Worm (Caenorhabditis elegans): ENCODE measurements around the gene Y54F10BM.9.

Gene Y54F10BM.9

DNA sequence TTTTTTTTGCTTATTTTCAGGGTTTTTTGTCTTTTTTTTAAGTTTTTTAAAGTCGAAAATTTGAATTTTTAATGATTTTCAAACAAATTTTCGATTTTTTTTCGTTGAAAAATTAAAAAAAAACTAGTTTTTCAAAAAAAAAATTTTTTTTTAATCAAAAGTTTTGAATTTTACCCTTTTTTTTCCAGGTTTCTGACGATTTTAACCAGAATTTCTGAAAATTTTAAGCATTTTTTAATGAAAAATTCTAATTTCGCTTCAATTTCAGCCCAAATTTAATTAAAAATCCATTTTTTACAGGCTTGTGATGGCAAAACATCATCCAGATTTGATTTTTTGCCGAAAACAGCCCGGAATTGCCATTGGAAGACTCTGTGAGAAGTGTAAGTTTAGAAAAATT is 38.5 kb upstream of the Y54F10BM.9 start, which contains the start of gene phf-5:
Gene phf-5 (plus strand): TSS at position 301 of the 400 bp plus-strand sequence.
- TF ChIP-seq lin-40 (tag; optimal IDR thresholded peaks at IDR 0.05): no peak

DNA sequence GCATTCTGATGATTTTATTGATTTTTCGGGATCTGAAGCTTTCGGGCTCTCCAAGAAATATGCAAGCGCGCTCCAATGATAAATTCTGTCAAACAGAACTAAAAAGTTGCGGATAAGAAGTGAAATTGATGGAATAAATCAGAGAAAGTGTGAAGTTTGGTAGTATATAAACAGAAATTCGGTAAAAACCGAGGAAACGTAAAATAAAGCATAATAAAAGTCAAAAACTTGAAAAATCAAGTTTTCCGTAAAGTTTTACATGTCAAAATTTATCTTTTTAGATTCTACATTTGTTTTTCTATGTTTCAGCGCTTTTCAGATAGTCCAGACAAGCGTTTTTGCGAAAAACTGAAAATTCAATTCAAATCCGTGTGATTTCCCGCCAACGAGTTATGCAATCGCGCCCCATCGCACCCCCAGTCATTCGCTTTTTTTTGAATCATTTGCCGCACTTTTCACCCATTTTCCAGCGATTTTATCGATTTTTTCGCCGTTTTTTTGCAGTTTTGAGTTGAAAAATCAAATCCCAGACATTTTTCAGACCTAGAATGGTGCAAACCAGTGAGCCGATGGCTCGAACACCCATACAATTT is 26.4 kb upstream of the Y54F10BM.9 start, which contains the start of the genes Y54F10BM.13 and ppm-1.D:
Gene Y54F10BM.13 (minus strand): TSS at position 51 of the 593 bp plus-strand sequence.
Gene ppm-1.D (plus strand): TSS at position 540 of the 593 bp plus-strand sequence.
- TF ChIP-seq die-1 (tag; optimal IDR thresholded peaks at IDR 0.05): no peak
- no peak for TF ChIP-seq pha-4 (tag; optimal IDR thresholded peaks at IDR 0.05)
- TF ChIP-seq Y53G8AR.9 (GFP tag; conservative IDR thresholded peaks at IDR 0.05): no peak
- TF ChIP-seq zfh-2 (GFP tag; conservative IDR thresholded peaks at IDR 0.05): no peak
- peak; percentile 19; the same call in 1 of the 2 replicates for TF ChIP-seq madf-6 (GFP tag; IDR thresholded peaks at IDR 0.05)
- TF ChIP-seq bed-1 (GFP tag; IDR thresholded peaks at IDR 0.05): no peak
- TF ChIP-seq F33H1.4 (GFP tag; IDR thresholded peaks at IDR 0.05): no peak
- TF ChIP-seq snpc-1.3 (tag; optimal IDR thresholded peaks at IDR 0.05; ENCODE audit: insufficient read depth): no peak
- TF ChIP-seq dox-1 (GFP tag; IDR thresholded peaks at IDR 0.05): no peak
- no peak for TF ChIP-seq egrh-3 (GFP tag; IDR thresholded peaks at IDR 0.05)
- no peak for TF ChIP-seq F22D6.2 (tag; optimal IDR thresholded peaks at IDR 0.05)
- TF ChIP-seq ztf-18 (tag; optimal IDR thresholded peaks at IDR 0.05): no peak
- no peak for TF ChIP-seq F10E7.11 (tag; optimal IDR thresholded peaks at IDR 0.05)
- no peak for TF ChIP-seq hlh-12 (tag; optimal IDR thresholded peaks at IDR 0.05)
- TF ChIP-seq B0035.1 (tag; optimal IDR thresholded peaks at IDR 0.05): no peak
- TF ChIP-seq nhr-90 (tag; optimal IDR thresholded peaks at IDR 0.05): no peak
- no peak for TF ChIP-seq fkh-3 (tag; optimal IDR thresholded peaks at IDR 0.05)
- TF ChIP-seq C06A6.2 (GFP tag; conservative IDR thresholded peaks at IDR 0.05): no peak
- no peak for TF ChIP-seq ceh-58 (GFP tag; IDR thresholded peaks at IDR 0.05)
- no peak for TF ChIP-seq ceh-40 (GFP tag; IDR thresholded peaks at IDR 0.05)
- TF ChIP-seq rpc-1 (optimal IDR thresholded peaks at IDR 0.05): no peak
- TF ChIP-seq rpc-1 (tag; optimal IDR thresholded peaks at IDR 0.05): no peak
- no peak for TF ChIP-seq lag-1 (GFP tag; IDR thresholded peaks at IDR 0.05)
- no peak for TF ChIP-seq chd-7 (tag; optimal IDR thresholded peaks at IDR 0.05)
- no peak for TF ChIP-seq nhr-27 (tag; optimal IDR thresholded peaks at IDR 0.05)
- TF ChIP-seq sdz-38 (tag; optimal IDR thresholded peaks at IDR 0.05): no peak
- peak; percentile 89 for TF ChIP-seq mcd-1 (GFP tag; IDR thresholded peaks at IDR 0.05)
- no peak for TF ChIP-seq unc-62 (GFP tag; optimal IDR thresholded peaks at IDR 0.05)
- TF ChIP-seq akir-1 (GFP tag; optimal IDR thresholded peaks at IDR 0.05): no peak
- no peak for TF ChIP-seq K11D2.4 (GFP tag; IDR thresholded peaks at IDR 0.05)
- TF ChIP-seq dpl-1 (GFP tag; optimal IDR thresholded peaks at IDR 0.05): peak; percentile 63
- TF ChIP-seq hrde-1 (tag; optimal IDR thresholded peaks at IDR 0.05; ENCODE audit: borderline replicate concordance): no peak
- TF ChIP-seq let-526 (GFP tag; IDR thresholded peaks at IDR 0.05): no peak
- no peak for TF ChIP-seq ceh-100 (GFP tag; IDR thresholded peaks at IDR 0.05)
- TF ChIP-seq lin-35 (GFP tag; optimal IDR thresholded peaks at IDR 0.05): peak in 1 of 3 experiments; percentile 48
- no peak for TF ChIP-seq ama-1 (optimal IDR thresholded peaks at IDR 0.05)
- TF ChIP-seq ama-1 (GFP tag; optimal IDR thresholded peaks at IDR 0.05): no peak
- TF ChIP-seq Y79H2A.3 (GFP tag; conservative IDR thresholded peaks at IDR 0.05): no peak
- TF ChIP-seq attf-6 (GFP tag; IDR thresholded peaks at IDR 0.05): no peak
- TF ChIP-seq tlf-1 (GFP tag; optimal IDR thresholded peaks at IDR 0.05): no peak
- TF ChIP-seq Y56A3A.18 (GFP tag; IDR thresholded peaks at IDR 0.05): no peak
- no peak for TF ChIP-seq mes-4 (tag; optimal IDR thresholded peaks at IDR 0.05)
- peak; percentile 76 for TF ChIP-seq lin-54 (GFP tag; optimal IDR thresholded peaks at IDR 0.05)
- no peak for TF ChIP-seq hmg-20 (GFP tag; IDR thresholded peaks at IDR 0.05)
- no peak for TF ChIP-seq lin-40 (tag; optimal IDR thresholded peaks at IDR 0.05)
- TF ChIP-seq lir-1 (GFP tag; conservative IDR thresholded peaks at IDR 0.05): no peak
- TF ChIP-seq efl-1 (GFP tag; optimal IDR thresholded peaks at IDR 0.05): peak; percentile 85
- no peak for TF ChIP-seq ztf-28 (GFP tag; IDR thresholded peaks at IDR 0.05)
